Fruit fly (Drosophila melanogaster): ENCODE data around the gene mus81.

mus81 gene

dm6 chrX:966818-967217 is 25.9 kb downstream of the mus81 start (continued):
- TF ChIP-seq klu (GFP tag; IDR thresholded peaks at IDR 0.05) (no peak), slp2 (GFP tag; optimal IDR thresholded peaks at IDR 0.05) (no peak), CG8478 (optimal IDR thresholded peaks at IDR 0.05) (no peak), al (GFP tag; IDR thresholded peaks at IDR 0.05) (no peak), zen2 (GFP tag; IDR thresholded peaks at IDR 0.05; ENCODE audit: partially characterized antibody) (no peak), CG11723 (GFP tag; optimal IDR thresholded peaks at IDR 0.05) (no peak), lola (GFP tag; optimal IDR thresholded peaks at IDR 0.05) (no peak), CG8359 (GFP tag; optimal IDR thresholded peaks at IDR 0.05; ENCODE audit: borderline replicate concordance) (no peak), CG16863 (GFP tag; optimal IDR thresholded peaks at IDR 0.05) (no peak), CkIIα-i1 (GFP tag; IDR thresholded peaks at IDR 0.05) (no peak), CG7745 (tag; optimal IDR thresholded peaks at IDR 0.05) (no peak), CG31388 (GFP tag; optimal IDR thresholded peaks at IDR 0.05) (no peak), Hr3 (GFP tag; optimal IDR thresholded peaks at IDR 0.05) (no peak), Eip74EF (GFP tag; optimal IDR thresholded peaks at IDR 0.05) (no peak), CG1603 (tag; optimal IDR thresholded peaks at IDR 0.05) (peak; percentile 24), Pdp1 (GFP tag; optimal IDR thresholded peaks at IDR 0.05) (peak in 1 of 2 experiments; percentile 6), CG8089 (GFP tag; optimal IDR thresholded peaks at IDR 0.05) (no peak), mld (GFP tag; IDR thresholded peaks at IDR 0.05; ENCODE audit: partially characterized antibody) (no peak), CG2120 (GFP tag; optimal IDR thresholded peaks at IDR 0.05) (peak; percentile 67), Vsx1 (GFP tag; optimal IDR thresholded peaks at IDR 0.05) (no peak), Meics (GFP tag; optimal IDR thresholded peaks at IDR 0.05) (peak; percentile 59), toy (GFP tag; IDR thresholded peaks at IDR 0.05) (no peak), Dfd (GFP tag; optimal IDR thresholded peaks at IDR 0.05) (no peak), CG10654 (GFP tag; optimal IDR thresholded peaks at IDR 0.05) (no peak), Ssrp (tag; optimal IDR thresholded peaks at IDR 0.05) (no peak), CG12744 (GFP tag; optimal IDR thresholded peaks at IDR 0.05) (no peak), phol (tag; optimal IDR thresholded peaks at IDR 0.05) (no peak), CG18599 (GFP tag; optimal IDR thresholded peaks at IDR 0.05) (peak; percentile 84), Gsc (GFP tag; IDR thresholded peaks at IDR 0.05) (no peak), gem (tag; optimal IDR thresholded peaks at IDR 0.05) (peak; percentile 54), CG17912 (GFP tag; optimal IDR thresholded peaks at IDR 0.05) (no peak), MTF-1 (GFP tag; optimal IDR thresholded peaks at IDR 0.05; ENCODE audit: borderline replicate concordance) (no peak), CG10147 (GFP tag; optimal IDR thresholded peaks at IDR 0.05) (peak; percentile 26), Myb (GFP tag; optimal IDR thresholded peaks at IDR 0.05) (peak; percentile 39), Sox102F (GFP tag; optimal IDR thresholded peaks at IDR 0.05) (peak; percentile 40), NFAT (GFP tag; IDR thresholded peaks at IDR 0.05) (no peak), prd (optimal IDR thresholded peaks at IDR 0.05) (no peak), prd (GFP tag; IDR thresholded peaks at IDR 0.05) (peak; percentile 52; the same call in 2 of the 3 replicates), dpn (GFP tag; optimal IDR thresholded peaks at IDR 0.05) (peak in 1 of 2 experiments; percentile 2), kni (GFP tag; optimal IDR thresholded peaks at IDR 0.05) (no peak), CG14441 (GFP tag; IDR thresholded peaks at IDR 0.05) (peak; percentile 48; the same call in 1 of the 2 replicates), CG14860 (GFP tag; IDR thresholded peaks at IDR 0.05; ENCODE audit: partially characterized antibody) (no peak), CG11398 (GFP tag; optimal IDR thresholded peaks at IDR 0.05) (no peak), CG9609 (GFP tag; optimal IDR thresholded peaks at IDR 0.05) (peak; percentile 9), HHEX (GFP tag; optimal IDR thresholded peaks at IDR 0.05) (peak; percentile 35), CG11695 (GFP tag; IDR thresholded peaks at IDR 0.05) (no peak), fu2 (GFP tag; optimal IDR thresholded peaks at IDR 0.05) (no peak), CG12391 (tag; optimal IDR thresholded peaks at IDR 0.05) (peak; percentile 25), CG32767 (GFP tag; IDR thresholded peaks at IDR 0.05) (no peak), CG31365 (tag; optimal IDR thresholded peaks at IDR 0.05) (no peak), ara (GFP tag; IDR thresholded peaks at IDR 0.05) (no peak)
